Fruit fly (Drosophila melanogaster) Kc167 (cell line): ENCODE data around the gene sick.

Source experiments
- Sin3A ChIP-seq: fragments of >200 bp; optimal IDR thresholded peaks from 2 replicates; lab custom pipeline; 2018; ENCODE audit warnings: missing external identifiers
- h ChIP-seq: fragments of >200 bp; optimal IDR thresholded peaks from 3 replicates; lab custom pipeline; 2018; ENCODE audit warnings: missing external identifiers
- insv ChIP-seq: fragments of >200 bp; optimal IDR thresholded peaks from 3 replicates; lab custom pipeline; 2018; ENCODE audit warnings: missing external identifiers
- psq ChIP-seq: fragments of >200 bp; optimal IDR thresholded peaks from 2 replicates; lab custom pipeline; 2017; ENCODE audit warnings: missing external identifiers
- ttk ChIP-seq: sonication (Bioruptor generic); optimal IDR thresholded peaks from 2 replicates; lab custom pipeline; 2017; ENCODE audit warnings: missing external identifiers

DNA sequence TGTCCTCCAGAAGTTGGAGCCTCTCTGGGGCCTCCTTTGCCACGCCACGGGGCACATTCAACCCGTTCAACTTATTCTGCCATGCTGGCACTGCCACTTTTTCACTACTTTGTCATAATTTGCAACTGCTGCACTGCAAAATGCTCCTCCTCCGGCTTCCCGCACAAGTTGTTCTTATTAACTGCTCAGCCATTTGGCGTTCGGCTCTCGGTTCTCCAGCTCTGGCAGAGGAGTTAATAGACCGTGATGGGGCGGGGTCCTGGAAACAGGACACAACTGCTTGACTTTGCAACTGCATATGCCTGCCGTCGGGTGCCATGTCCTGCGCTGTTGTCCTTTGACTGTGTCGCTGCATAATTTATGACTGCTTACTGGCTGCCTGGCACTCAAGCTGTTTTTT, 8.8 kb downstream of the sick start:
- TF ChIP-seq Sin3A (lab: Kevin White, UChicago) (no peak), ttk (lab: Kevin White, UChicago) (no peak), psq (lab: Kevin White, UChicago) (no peak), h (lab: Kevin White, UChicago) (no peak), insv (lab: Kevin White, UChicago) (no peak)
